Fruit fly (Drosophila melanogaster): Measurements from ENCODE around the gene Saf6.

Gene Saf6

DNA sequence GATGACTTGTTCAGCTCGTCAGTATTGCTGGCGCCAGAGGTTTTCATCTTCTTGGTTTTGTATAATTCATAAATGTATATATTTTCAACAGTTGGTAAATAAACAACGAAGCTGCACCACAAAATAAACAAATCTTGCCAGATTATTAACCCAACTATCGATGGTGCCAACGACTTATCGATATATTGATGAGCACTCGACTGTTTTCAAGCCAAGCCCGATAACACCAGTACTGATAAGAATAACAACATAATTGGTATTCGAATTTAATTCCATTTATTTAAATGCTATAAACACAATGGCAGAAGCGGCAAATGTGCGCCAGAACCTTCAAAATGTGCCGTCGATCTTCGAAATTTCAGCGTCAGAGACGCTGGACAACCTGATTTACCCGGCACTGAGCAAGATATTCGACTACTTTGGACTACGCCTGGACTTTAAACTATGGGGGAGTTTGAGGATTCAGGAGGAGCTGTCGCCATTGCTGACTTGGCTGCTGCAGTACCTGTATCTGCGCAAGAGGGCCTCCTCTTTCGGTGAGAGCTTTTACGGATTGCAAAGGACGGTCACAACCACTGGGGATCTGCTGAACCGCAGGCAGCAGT lies at the start of gene Saf6, which contains the start of gene Pex12:
TSS of gene Saf6 (minus strand) at position 166 of the 605 bp plus-strand sequence.
TSS of gene Pex12 (plus strand) at position 209 of the 605 bp plus-strand sequence.
- peak; percentile 2 for TF ChIP-seq gl (tag; optimal IDR thresholded peaks at IDR 0.05)
- TF ChIP-seq Snoo (tag; optimal IDR thresholded peaks at IDR 0.05) = no peak

DNA sequence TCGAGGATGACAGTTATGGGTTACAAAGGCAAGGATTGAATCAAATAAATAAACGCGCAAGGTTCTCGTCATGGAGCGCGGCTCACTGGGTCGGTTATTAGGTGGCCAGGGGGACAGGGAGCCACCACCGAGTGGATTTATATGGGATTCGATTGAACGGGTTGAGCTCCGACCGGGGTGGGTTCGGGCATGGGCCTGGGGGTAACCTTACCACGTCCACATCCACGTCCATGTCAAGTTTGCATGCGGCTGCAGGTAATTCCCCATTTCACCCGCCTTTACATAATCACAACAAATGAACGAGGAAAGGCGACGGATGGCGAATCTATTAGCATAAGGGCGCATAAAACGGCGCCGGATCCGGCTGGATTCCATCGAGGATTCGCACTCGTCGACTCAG lies 44.1 kb upstream of the Saf6 start, which contains the start of gene CG13950:
TSS of gene CG13950 (plus strand) at position 301 of the 400 bp plus-strand sequence.
- TF ChIP-seq CG17806 (tag; optimal IDR thresholded peaks at IDR 0.05) (no peak), CG14655 (GFP tag; optimal IDR thresholded peaks at IDR 0.05) (no peak), CG32121 (GFP tag; IDR thresholded peaks at IDR 0.05) (no peak), CG4496 (GFP tag; IDR thresholded peaks at IDR 0.05) (no peak), CG15710 (tag; optimal IDR thresholded peaks at IDR 0.05) (no peak), fd96Ca (GFP tag; IDR thresholded peaks at IDR 0.05) (no peak), CG8159 (tag; optimal IDR thresholded peaks at IDR 0.05) (no peak), CG34367 (tag; optimal IDR thresholded peaks at IDR 0.05) (no peak), CG12605 (GFP tag; IDR thresholded peaks at IDR 0.05) (no peak), rn (GFP tag; IDR thresholded peaks at IDR 0.05) (no peak), EcR (GFP tag; optimal IDR thresholded peaks at IDR 0.05) (no peak), D1 (tag; optimal IDR thresholded peaks at IDR 0.05) (no peak), CG9948 (tag; optimal IDR thresholded peaks at IDR 0.05) (no peak), gl (tag; optimal IDR thresholded peaks at IDR 0.05) (no peak), CG10348 (GFP tag; IDR thresholded peaks at IDR 0.05) (no peak)

DNA sequence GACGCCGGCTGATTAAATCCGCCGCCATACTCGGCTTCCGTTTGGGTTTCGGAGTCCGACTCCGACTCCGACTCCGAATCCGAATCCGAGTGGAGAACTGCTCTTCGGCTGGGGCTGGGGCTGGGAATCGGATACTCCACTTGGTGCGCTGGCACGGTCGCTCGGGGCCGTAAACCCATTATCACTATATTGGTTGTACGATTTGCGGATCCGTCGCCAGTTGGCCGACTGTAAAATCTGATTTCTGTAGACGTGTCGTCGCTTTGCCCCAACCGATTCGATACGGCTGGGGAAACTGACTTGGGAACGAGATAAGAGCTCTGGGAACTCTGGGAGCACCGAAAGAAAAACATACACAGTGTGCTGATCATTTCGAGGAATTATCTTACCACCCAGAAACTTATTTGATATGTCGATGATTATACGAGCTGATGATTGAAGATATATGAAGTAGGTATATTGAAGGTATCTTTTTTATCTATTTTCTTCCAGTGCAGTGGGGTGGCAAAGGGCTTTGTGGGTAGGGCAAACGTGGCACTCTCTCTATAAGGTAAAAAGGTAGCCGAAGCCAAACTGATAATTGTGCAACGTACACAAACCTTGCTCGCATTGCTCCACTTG lies 42.3 kb upstream of the Saf6 start:
- TF ChIP-seq CG8159 (tag; optimal IDR thresholded peaks at IDR 0.05) (peak; percentile 6), gl (tag; optimal IDR thresholded peaks at IDR 0.05) (no peak), Ets98B (GFP tag; IDR thresholded peaks at IDR 0.05) (no peak), CG15710 (tag; optimal IDR thresholded peaks at IDR 0.05) (peak; percentile 25), CG17806 (tag; optimal IDR thresholded peaks at IDR 0.05) (no peak), CG34367 (tag; optimal IDR thresholded peaks at IDR 0.05) (no peak), EcR (GFP tag; optimal IDR thresholded peaks at IDR 0.05) (no peak), CG13204 (GFP tag; optimal IDR thresholded peaks at IDR 0.05) (no peak)

DNA sequence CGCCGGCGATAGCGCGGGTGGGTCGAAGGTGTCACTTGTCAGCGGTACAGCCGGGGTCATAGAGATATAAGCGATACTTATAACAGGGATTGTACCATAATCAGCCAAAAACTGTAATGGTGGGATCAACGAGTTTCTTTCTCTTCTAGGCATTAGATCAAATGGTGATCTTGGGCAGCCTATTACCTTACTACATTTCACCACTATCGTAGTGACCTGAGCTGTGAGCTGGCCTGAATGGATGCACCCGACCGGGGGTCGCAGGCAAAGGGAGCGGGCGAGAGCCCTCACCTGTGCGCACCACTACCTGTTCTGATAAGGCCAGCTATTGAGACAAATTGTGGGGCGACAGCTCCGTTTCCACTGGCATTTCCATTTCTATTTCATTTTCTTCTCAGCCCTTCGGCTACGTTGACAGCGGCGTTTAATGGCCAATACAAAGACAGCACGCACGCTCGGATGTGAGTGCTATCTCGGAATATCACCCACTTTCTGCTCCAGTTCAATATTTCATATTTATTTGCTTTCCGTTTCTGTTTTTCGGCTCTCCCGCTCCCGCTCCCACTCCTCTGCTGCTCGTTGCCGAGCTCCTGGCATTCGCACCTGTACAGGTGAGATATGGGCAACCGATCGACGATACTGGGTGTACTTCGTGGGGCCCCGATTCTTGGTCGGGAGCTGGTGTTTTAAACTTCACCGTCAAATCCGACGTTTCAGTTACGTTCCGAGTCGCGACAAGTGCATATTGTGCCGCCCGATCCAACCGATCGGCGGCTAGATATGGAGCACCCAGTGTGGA lies 41.1 kb upstream of the Saf6 start:
- TF ChIP-seq CG4496 (GFP tag; IDR thresholded peaks at IDR 0.05) (no peak; the same call in 2 of the 3 replicates), CG12605 (GFP tag; IDR thresholded peaks at IDR 0.05) (no peak), Ets98B (GFP tag; IDR thresholded peaks at IDR 0.05) (peak; percentile 45), CG14655 (GFP tag; optimal IDR thresholded peaks at IDR 0.05) (no peak), CG8301 (tag; optimal IDR thresholded peaks at IDR 0.05) (peak; percentile 19), CG32121 (GFP tag; IDR thresholded peaks at IDR 0.05) (peak; percentile 57), CG15710 (tag; optimal IDR thresholded peaks at IDR 0.05) (peak; percentile 21), fd96Ca (GFP tag; IDR thresholded peaks at IDR 0.05) (peak; percentile 51; the same call in 1 of the 3 replicates), D1 (tag; optimal IDR thresholded peaks at IDR 0.05) (no peak), Pif1B (GFP tag; optimal IDR thresholded peaks at IDR 0.05) (no peak), CG13204 (GFP tag; optimal IDR thresholded peaks at IDR 0.05) (peak; percentile 9), EcR (GFP tag; optimal IDR thresholded peaks at IDR 0.05) (no peak), CG9948 (tag; optimal IDR thresholded peaks at IDR 0.05) (peak; percentile 16), CG34367 (tag; optimal IDR thresholded peaks at IDR 0.05) (no peak), gl (tag; optimal IDR thresholded peaks at IDR 0.05) (no peak), CG8159 (tag; optimal IDR thresholded peaks at IDR 0.05) (peak; percentile 43), Snoo (tag; optimal IDR thresholded peaks at IDR 0.05) (no peak), Pif1A (GFP tag; optimal IDR thresholded peaks at IDR 0.05) (peak; percentile 26)

DNA sequence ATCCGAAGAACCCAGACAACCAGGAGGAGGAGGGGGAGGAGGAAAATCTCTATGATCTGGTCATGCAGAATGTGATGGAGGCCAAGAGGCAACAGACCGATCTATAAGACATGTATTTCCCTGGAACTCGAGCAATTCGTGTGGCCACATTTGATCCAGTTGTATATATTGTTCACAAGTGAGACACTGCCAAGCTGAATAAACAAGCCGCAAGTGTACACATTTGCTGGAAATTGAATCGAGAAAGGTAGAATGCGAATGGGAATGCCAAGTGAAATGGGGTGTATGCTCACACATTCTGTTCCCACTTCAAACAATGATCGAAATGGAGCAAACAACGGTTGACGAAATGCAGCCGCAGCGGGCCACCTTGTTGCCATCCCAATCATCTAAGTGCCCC lies 40.3 kb upstream of the Saf6 start:
- TF ChIP-seq CG14655 (GFP tag; optimal IDR thresholded peaks at IDR 0.05) (no peak), Snoo (tag; optimal IDR thresholded peaks at IDR 0.05) (no peak), gl (tag; optimal IDR thresholded peaks at IDR 0.05) (no peak), CG4496 (GFP tag; IDR thresholded peaks at IDR 0.05) (no peak), CG8159 (tag; optimal IDR thresholded peaks at IDR 0.05) (no peak), fd96Ca (GFP tag; IDR thresholded peaks at IDR 0.05) (no peak), CG34367 (tag; optimal IDR thresholded peaks at IDR 0.05) (no peak)

DNA sequence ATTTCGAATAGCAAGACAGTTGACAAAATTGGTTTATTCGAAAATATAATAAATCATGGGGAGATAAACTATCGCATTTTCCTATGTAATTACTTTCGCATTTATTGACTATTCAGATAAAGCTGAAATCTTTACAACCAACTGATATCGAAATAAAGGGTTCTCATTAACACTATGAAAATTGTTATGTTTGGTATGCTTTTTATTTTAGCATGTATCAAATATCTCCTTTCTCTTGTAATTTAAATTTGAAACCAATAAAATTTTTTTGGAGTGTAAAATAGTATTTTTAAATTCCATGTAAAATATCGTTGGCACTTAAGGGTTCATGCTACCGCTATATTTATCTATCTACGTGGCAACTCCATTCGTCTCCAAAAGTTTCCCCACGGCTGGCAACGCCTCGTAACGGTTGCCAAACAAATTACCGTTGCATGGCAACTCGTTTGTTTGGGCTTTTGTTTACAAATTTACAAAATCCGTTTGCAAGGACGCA lies 39.4 kb upstream of the Saf6 start, which contains the start of gene CG13949:
TSS of gene CG13949 (plus strand) at position 286 of the 496 bp plus-strand sequence.
- no peak for TF ChIP-seq D1 (tag; optimal IDR thresholded peaks at IDR 0.05)
- TF ChIP-seq CG14655 (GFP tag; optimal IDR thresholded peaks at IDR 0.05) = no peak
- no peak for TF ChIP-seq Pif1A (GFP tag; optimal IDR thresholded peaks at IDR 0.05)
- TF ChIP-seq CG17806 (tag; optimal IDR thresholded peaks at IDR 0.05) = peak; percentile 43
- TF ChIP-seq CG32121 (GFP tag; IDR thresholded peaks at IDR 0.05) = peak; percentile 33; the same call in 1 of the 2 replicates
- TF ChIP-seq CG8301 (tag; optimal IDR thresholded peaks at IDR 0.05) = peak; percentile 16
- TF ChIP-seq rn (GFP tag; IDR thresholded peaks at IDR 0.05) = peak; percentile 40; the same call in 1 of the 2 replicates
- TF ChIP-seq fd96Ca (GFP tag; IDR thresholded peaks at IDR 0.05) = no peak
- no peak for TF ChIP-seq CG10348 (GFP tag; IDR thresholded peaks at IDR 0.05)
- TF ChIP-seq CG12605 (GFP tag; IDR thresholded peaks at IDR 0.05) = peak; percentile 42; the same call in 1 of the 2 replicates
- TF ChIP-seq EcR (GFP tag; optimal IDR thresholded peaks at IDR 0.05) = no peak
- peak; percentile 81 for TF ChIP-seq CG4496 (GFP tag; IDR thresholded peaks at IDR 0.05)
- TF ChIP-seq CG13204 (GFP tag; optimal IDR thresholded peaks at IDR 0.05) = no peak
- TF ChIP-seq Pif1B (GFP tag; optimal IDR thresholded peaks at IDR 0.05) = no peak
- TF ChIP-seq CG9948 (tag; optimal IDR thresholded peaks at IDR 0.05) = peak; percentile 29
- no peak for TF ChIP-seq CG34367 (tag; optimal IDR thresholded peaks at IDR 0.05)
- peak; percentile 53 for TF ChIP-seq Ets98B (GFP tag; IDR thresholded peaks at IDR 0.05)
- peak; percentile 45 for TF ChIP-seq CG15710 (tag; optimal IDR thresholded peaks at IDR 0.05)
- TF ChIP-seq Snoo (tag; optimal IDR thresholded peaks at IDR 0.05) = no peak
- TF ChIP-seq CG8159 (tag; optimal IDR thresholded peaks at IDR 0.05) = peak; percentile 29
- no peak for TF ChIP-seq gl (tag; optimal IDR thresholded peaks at IDR 0.05)

All from whole organism, pupa.